Worm (Caenorhabditis elegans) whole organism, L3 larva: ENCODE data around the gene best-13.

Source experiments
- R02D3.7 ChIP-seq: fragments of 150-350 bp; optimal IDR thresholded peaks from 2 replicates; lab custom pipeline; 2014; ENCODE audit warnings: missing biosample characterization, missing genetic modification characterization
- ZK546.5 ChIP-seq: sonication (generic microtip); optimal IDR thresholded peaks from 2 replicates; lab custom pipeline; 2017; ENCODE audit warnings: missing biosample characterization, missing genetic modification characterization
- aly-2 ChIP-seq: fragments of 150-350 bp; optimal IDR thresholded peaks from 2 replicates; lab custom pipeline; 2014; ENCODE audit warnings: missing biosample characterization, missing genetic modification characterization
- ceh-16 ChIP-seq: sonication (generic microtip); optimal IDR thresholded peaks from 2 replicates; lab custom pipeline; 2017; ENCODE audit warnings: missing biosample characterization, missing genetic modification characterization
- ceh-28 ChIP-seq: fragments of 150-350 bp; optimal IDR thresholded peaks from 2 replicates; lab custom pipeline; 2014; ENCODE audit warnings: missing biosample characterization, missing genetic modification reagents, missing genetic modification characterization
- ceh-9 ChIP-seq: sonication (generic microtip); optimal IDR thresholded peaks from 2 replicates; lab custom pipeline; 2018; ENCODE audit warnings: missing biosample characterization, missing genetic modification characterization
- egl-27 ChIP-seq: sonication (generic microtip); optimal IDR thresholded peaks from 4 replicates; lab custom pipeline; 2017; ENCODE audit warnings: missing biosample characterization, missing genetic modification reagents, missing genetic modification characterization
- egl-5 ChIP-seq: fragments of 150-350 bp; optimal IDR thresholded peaks from 2 replicates; lab custom pipeline; 2017; ENCODE audit warnings: missing biosample characterization, missing genetic modification reagents, missing genetic modification characterization, inconsistent platforms
- elt-2 ChIP-seq: sonication (generic microtip); optimal IDR thresholded peaks from 2 replicates; lab custom pipeline; 2016; ENCODE audit warnings: missing genetic modification reagents, mild to moderate bottlenecking, missing genetic modification characterization, missing compliant biosample characterization
- elt-3 ChIP-seq, 3 experiments: fragments of 150-350 bp in 1 of 3; sonication (generic microtip) in 2 of 3; optimal IDR thresholded peaks; 2 replicates in 2 of 3; 4 replicates in 1 of 3; lab custom pipeline; 2014 to 2017; ENCODE audit warnings: missing biosample characterization in 3 of 3, missing genetic modification characterization in 3 of 3
- eor-1 ChIP-seq, 2 experiments: fragments of 150-350 bp; optimal IDR thresholded peaks; 2 replicates each; lab custom pipeline; 2014 to 2018; ENCODE audit warnings: missing biosample characterization in 2 of 2, missing genetic modification characterization in 2 of 2
- fkh-10 ChIP-seq: sonication (generic microtip); optimal IDR thresholded peaks from 2 replicates; lab custom pipeline; 2017; ENCODE audit warnings: missing biosample characterization, missing genetic modification reagents, missing genetic modification characterization
- fkh-2 ChIP-seq: fragments of 150-350 bp; optimal IDR thresholded peaks from 2 replicates; lab custom pipeline; 2014; ENCODE audit warnings: missing biosample characterization, missing genetic modification reagents, missing genetic modification characterization
- fos-1 ChIP-seq: fragments of 150-350 bp; optimal IDR thresholded peaks from 2 replicates; lab custom pipeline; 2014; ENCODE audit warnings: missing biosample characterization, missing genetic modification characterization
- hmg-11 ChIP-seq: sonication (generic microtip); optimal IDR thresholded peaks from 2 replicates; lab custom pipeline; 2016; ENCODE audit warnings: missing genetic modification characterization, missing compliant biosample characterization
- jun-1 ChIP-seq: fragments of 150-350 bp; optimal IDR thresholded peaks from 2 replicates; lab custom pipeline; 2014; ENCODE audit warnings: missing biosample characterization, missing genetic modification reagents, missing genetic modification characterization
- lin-15B ChIP-seq: fragments of 150-350 bp; optimal IDR thresholded peaks from 2 replicates; lab custom pipeline; 2014; ENCODE audit warnings: missing biosample characterization, missing genetic modification characterization
- lin-39 ChIP-seq: fragments of 150-350 bp; optimal IDR thresholded peaks from 2 replicates; lab custom pipeline; 2018; ENCODE audit warnings: missing biosample characterization, missing genetic modification reagents, missing genetic modification characterization
- mdl-1 ChIP-seq: fragments of 150-350 bp; optimal IDR thresholded peaks from 2 replicates; lab custom pipeline; 2014; ENCODE audit warnings: missing biosample characterization, missing genetic modification characterization
- mml-1 ChIP-seq: fragments of 150-350 bp; sonication (generic microtip); optimal IDR thresholded peaks from 3 replicates; lab custom pipeline; 2014; ENCODE audit warnings: missing biosample characterization, missing genetic modification characterization
- nfya-1 ChIP-seq: sonication (generic microtip); optimal IDR thresholded peaks from 2 replicates; lab custom pipeline; 2017; ENCODE audit warnings: missing genetic modification characterization, mild to moderate bottlenecking, missing compliant biosample characterization, antibody characterized with exemption, moderate library complexity; ENCODE audit not compliant: insufficient read depth
- nhr-11 ChIP-seq: fragments of 150-350 bp; optimal IDR thresholded peaks from 2 replicates; lab custom pipeline; 2014; ENCODE audit warnings: missing biosample characterization, missing genetic modification characterization
- nhr-12 ChIP-seq: fragments of 150-350 bp; optimal IDR thresholded peaks from 2 replicates; lab custom pipeline; 2014; ENCODE audit warnings: missing biosample characterization, missing genetic modification characterization
- nhr-23 ChIP-seq: fragments of 150-350 bp; optimal IDR thresholded peaks from 2 replicates; lab custom pipeline; 2014; ENCODE audit warnings: missing biosample characterization, missing genetic modification reagents, missing genetic modification characterization
- nhr-237 ChIP-seq: fragments of 150-350 bp; optimal IDR thresholded peaks from 2 replicates; lab custom pipeline; 2014; ENCODE audit warnings: missing biosample characterization, missing genetic modification characterization
- nhr-25 ChIP-seq: sonication (generic microtip); optimal IDR thresholded peaks from 2 replicates; lab custom pipeline; 2017; ENCODE audit warnings: missing biosample characterization, missing genetic modification characterization
- nhr-28 ChIP-seq: fragments of 150-350 bp; optimal IDR thresholded peaks from 2 replicates; lab custom pipeline; 2014; ENCODE audit warnings: missing biosample characterization, missing genetic modification characterization
- nhr-43 ChIP-seq: sonication (generic microtip); optimal IDR thresholded peaks from 2 replicates; lab custom pipeline; 2016; ENCODE audit warnings: mild to moderate bottlenecking, missing genetic modification characterization, missing compliant biosample characterization; ENCODE audit not compliant: poor library complexity, severe bottlenecking
- nhr-67 ChIP-seq: fragments of 150-350 bp; optimal IDR thresholded peaks from 2 replicates; lab custom pipeline; 2014; ENCODE audit warnings: missing biosample characterization, missing genetic modification characterization
- nhr-76 ChIP-seq: fragments of 150-350 bp; sonication (generic microtip); optimal IDR thresholded peaks from 5 replicates; lab custom pipeline; 2014; ENCODE audit warnings: missing biosample characterization, missing genetic modification characterization
- nhr-77 ChIP-seq: fragments of 150-350 bp; optimal IDR thresholded peaks from 2 replicates; lab custom pipeline; 2014; ENCODE audit warnings: missing biosample characterization, missing genetic modification characterization
- pha-4 ChIP-seq: fragments of 150-350 bp; optimal IDR thresholded peaks from 2 replicates; lab custom pipeline; 2014; ENCODE audit warnings: missing biosample characterization, missing genetic modification reagents, missing genetic modification characterization
- pqm-1 ChIP-seq: fragments of 150-350 bp; optimal IDR thresholded peaks from 2 replicates; lab custom pipeline; 2017; ENCODE audit warnings: missing biosample characterization, missing genetic modification characterization, inconsistent platforms
- sea-2 ChIP-seq: fragments of 150-350 bp; sonication (generic microtip); optimal IDR thresholded peaks from 4 replicates; lab custom pipeline; 2014; ENCODE audit warnings: missing biosample characterization, missing genetic modification reagents, missing genetic modification characterization
- snpc-4 ChIP-seq: fragments of 150-350 bp; optimal IDR thresholded peaks from 2 replicates; lab custom pipeline; 2014; ENCODE audit warnings: missing biosample characterization, missing genetic modification characterization
- tbx-2 ChIP-seq: sonication (generic microtip); optimal IDR thresholded peaks from 2 replicates; lab custom pipeline; 2016; ENCODE audit warnings: mild to moderate bottlenecking, missing genetic modification characterization, missing compliant biosample characterization
- unc-62 ChIP-seq: fragments of 150-350 bp; sonication (generic microtip); optimal IDR thresholded peaks from 4 replicates; lab custom pipeline; 2014; ENCODE audit warnings: missing biosample characterization, missing genetic modification reagents, missing genetic modification characterization
- ztf-11 ChIP-seq: fragments of 150-350 bp; optimal IDR thresholded peaks from 2 replicates; lab custom pipeline; 2014; ENCODE audit warnings: missing biosample characterization, missing genetic modification characterization
- ztf-4 ChIP-seq: fragments of 150-350 bp; optimal IDR thresholded peaks from 2 replicates; lab custom pipeline; 2014; ENCODE audit warnings: missing biosample characterization, missing genetic modification characterization

best-13 gene

ce11 chrIV:9873837-9874236, 29.9 kb upstream of the best-13 start (continued):
- no peak for TF ChIP-seq egl-27 (tag; lab: Kevin White, UChicago)

ce11 chrIV:9875646-9876045, 28.1 kb upstream of the best-13 start:
- TF ChIP-seq pha-4 (tag; lab: Kevin White, UChicago) = peak; percentile 53
- TF ChIP-seq ceh-28 (tag; lab: Kevin White, UChicago) = peak; percentile 14
- TF ChIP-seq nhr-43 (tag; lab: Kevin White, UChicago) = peak; percentile 87
- TF ChIP-seq ztf-4 (tag; lab: Kevin White, UChicago) = no peak
- TF ChIP-seq nhr-23 (tag; lab: Kevin White, UChicago) = peak; percentile 58
- TF ChIP-seq jun-1 (tag; lab: Kevin White, UChicago) = peak; percentile 70
- no peak for TF ChIP-seq ZK546.5 (tag; lab: Kevin White, UChicago)
- TF ChIP-seq pqm-1 (tag; lab: Kevin White, UChicago) = peak; percentile 50
- no peak for TF ChIP-seq hmg-11 (tag; lab: Kevin White, UChicago)
- no peak for TF ChIP-seq ceh-9 (tag; lab: Kevin White, UChicago)
- TF ChIP-seq mdl-1 (tag; lab: Kevin White, UChicago) = no peak
- peak; percentile 17 for TF ChIP-seq nhr-76 (tag; lab: Kevin White, UChicago)
- no peak for TF ChIP-seq nhr-11 (tag; lab: Kevin White, UChicago)
- TF ChIP-seq egl-5 (tag; lab: Kevin White, UChicago) = no peak
- no peak for TF ChIP-seq R02D3.7
- no peak for TF ChIP-seq nhr-12
- TF ChIP-seq unc-62 (GFP tag; lab: Kevin White, UChicago) = no peak
- no peak for TF ChIP-seq mml-1 (tag; lab: Kevin White, UChicago)
- TF ChIP-seq lin-15B = no peak
- TF ChIP-seq nhr-25 = peak; percentile 47
- TF ChIP-seq ceh-16 (tag; lab: Kevin White, UChicago) = no peak
- peak; percentile 81 for TF ChIP-seq elt-2 (tag; lab: Kevin White, UChicago)

ce11 chrIV:9878893-9879379, 24.8 kb upstream of the best-13 start, which contains the start of gene nhr-4:
TSS of gene nhr-4 (plus strand) at chrIV:9879329.
- TF ChIP-seq elt-3 (tag; optimal IDR thresholded peaks at IDR 0.05; lab: Kevin White, UChicago) (no peak), nhr-11 (tag; lab: Kevin White, UChicago) (no peak), mdl-1 (tag; lab: Kevin White, UChicago) (no peak), nhr-28 (no peak)

- TF ChIP-seq pqm-1 (tag; lab: Kevin White, UChicago) (peak; percentile 13), eor-1 (tag; optimal IDR thresholded peaks at IDR 0.05; lab: Kevin White, UChicago) (no peak), nfya-1 (tag; lab: Kevin White, UChicago) (no peak), nhr-28 (no peak), hmg-11 (tag; lab: Kevin White, UChicago) (peak; percentile 19), aly-2 (tag; lab: Kevin White, UChicago) (no peak), lin-15B (peak; percentile 78), pha-4 (tag; lab: Kevin White, UChicago) (no peak), elt-3 (tag; optimal IDR thresholded peaks at IDR 0.05; lab: Kevin White, UChicago) (no peak), egl-5 (tag; lab: Kevin White, UChicago) (peak; percentile 64), fkh-2 (no peak), ZK546.5 (tag; lab: Kevin White, UChicago) (no peak), nhr-12 (no peak), nhr-237 (tag; lab: Kevin White, UChicago) (no peak), snpc-4 (tag; lab: Kevin White, UChicago) (peak; percentile 61), ztf-11 (tag; lab: Kevin White, UChicago) (no peak), elt-2 (tag; lab: Kevin White, UChicago) (peak; percentile 34), fos-1 (no peak), unc-62 (GFP tag; lab: Kevin White, UChicago) (no peak), tbx-2 (no peak), sea-2 (GFP tag; lab: Kevin White, UChicago) (no peak), nhr-77 (no peak), ceh-16 (tag; lab: Kevin White, UChicago) (no peak), fkh-10 (GFP tag; lab: Kevin White, UChicago) (no peak), lin-39 (tag; lab: Kevin White, UChicago) (peak; percentile 59), nhr-67 (tag; lab: Kevin White, UChicago) (no peak), ceh-28 (tag; lab: Kevin White, UChicago) (no peak), nhr-76 (tag; lab: Kevin White, UChicago) (no peak)
Measured at ce11 chrIV:9884257-9884656, 19.5 kb upstream of the best-13 start, which contains the start of the genes prp-18 and mccc-1. TSS of gene prp-18 (minus strand) at chrIV:9884383. TSS of gene mccc-1 (plus strand) at chrIV:9884570.
